Worm (Caenorhabditis elegans) whole organism, late embryonic: ENCODE results near the gene aakb-1.

Source experiments
- ama-1 ChIP-seq: fragments of 150-350 bp; optimal IDR thresholded peaks from 2 replicates; lab custom pipeline; 2014
- ceh-19 ChIP-seq: fragments of 200-800 bp; sonication (Bioruptor generic); optimal IDR thresholded peaks from 2 replicates; lab custom pipeline; 2018; ENCODE audit warnings: mild to moderate bottlenecking, missing genetic modification characterization, missing compliant biosample characterization
- dmd-4 ChIP-seq: sonication (generic microtip); optimal IDR thresholded peaks from 2 replicates; lab custom pipeline; 2016; ENCODE audit warnings: borderline replicate concordance, missing genetic modification characterization, missing compliant biosample characterization
- fkh-10 ChIP-seq: fragments of 150-350 bp; optimal IDR thresholded peaks from 2 replicates; lab custom pipeline; 2014; ENCODE audit warnings: missing biosample characterization, missing genetic modification reagents, missing genetic modification characterization
- fkh-6 ChIP-seq: sonication (generic microtip); optimal IDR thresholded peaks from 2 replicates; lab custom pipeline; 2016; ENCODE audit warnings: missing genetic modification characterization, missing compliant biosample characterization
- madf-2 ChIP-seq: sonication (generic microtip); optimal IDR thresholded peaks from 2 replicates; lab custom pipeline; 2017; ENCODE audit warnings: missing genetic modification characterization, missing compliant biosample characterization
- mec-3 ChIP-seq: sonication (generic microtip); optimal IDR thresholded peaks from 2 replicates; lab custom pipeline; 2016; ENCODE audit warnings: borderline replicate concordance, missing genetic modification characterization, missing compliant biosample characterization
- nhr-11 ChIP-seq: fragments of 150-350 bp; optimal IDR thresholded peaks from 2 replicates; lab custom pipeline; 2014; ENCODE audit warnings: missing biosample characterization, missing genetic modification characterization
- ttx-3 ChIP-seq: sonication (generic microtip); optimal IDR thresholded peaks from 2 replicates; lab custom pipeline; 2016; ENCODE audit warnings: missing genetic modification reagents, missing genetic modification characterization, missing compliant biosample characterization
- unc-3 ChIP-seq, 2 experiments: fragments of 200-800 bp in 1 of 2; sonication (Bioruptor generic) in 1 of 2; sonication (generic microtip) in 1 of 2; conservative IDR thresholded peaks in 1 of 2; optimal IDR thresholded peaks in 1 of 2; 2 replicates each; pipeline versions ENCODE4 v1.3.6 to Lab custom; 2016 to 2022; ENCODE audit warnings: missing compliant biosample characterization in 2 of 2, missing genetic modification characterization in 2 of 2, missing genetic modification reagents in 1 of 2

ce11 chrX:13736679-13737078, 18.9 kb upstream of the aakb-1 start:
- TF ChIP-seq nhr-11 (tag; lab: Kevin White, UChicago), result no peak
- TF ChIP-seq fkh-10, result no peak
- TF ChIP-seq mec-3 (tag; lab: Kevin White, UChicago), result no peak
- TF ChIP-seq ama-1, result no peak
- no peak for TF ChIP-seq dmd-4 (tag; lab: Kevin White, UChicago)
- no peak for TF ChIP-seq ttx-3 (tag; lab: Kevin White, UChicago)
- no peak for TF ChIP-seq fkh-6 (tag; lab: Kevin White, UChicago)
- no peak for TF ChIP-seq madf-2
- no peak for TF ChIP-seq unc-3 (GFP tag; conservative IDR thresholded peaks at IDR 0.05; lab: Robert Waterston, UW)
- TF ChIP-seq unc-3 (tag; optimal IDR thresholded peaks at IDR 0.05; lab: Kevin White, UChicago), result no peak
- no peak for TF ChIP-seq ceh-19 (GFP tag; lab: Kevin White, UChicago)
